Worm (Caenorhabditis elegans) whole organism, L4 larva: ENCODE data around the gene T01E8.8.

ENCODE experiments used
- F26F4.8 ChIP-seq: fragments of 200-800 bp; sonication (Bioruptor generic); conservative IDR thresholded peaks from 2 replicates; pipeline ENCODE4 v1.3.6; 2022; ENCODE audit warnings: missing genetic modification characterization, missing compliant biosample characterization
- aly-2 ChIP-seq: sonication (generic microtip); optimal IDR thresholded peaks from 2 replicates; lab custom pipeline; 2018; ENCODE audit warnings: missing biosample characterization, missing genetic modification characterization
- ceh-32 ChIP-seq: sonication (generic microtip); optimal IDR thresholded peaks from 2 replicates; lab custom pipeline; 2016; ENCODE audit warnings: mild to moderate bottlenecking, missing genetic modification characterization, missing compliant biosample characterization; ENCODE audit not compliant: poor library complexity
- ctbp-1 ChIP-seq: fragments of 200-800 bp; sonication (Bioruptor generic); IDR thresholded peaks from 2 replicates; pipeline ENCODE4 v1.3.6; 2022; ENCODE audit warnings: missing genetic modification reagents, missing genetic modification characterization, missing compliant biosample characterization
- dmd-6 ChIP-seq: fragments of 200-800 bp; sonication (Bioruptor generic); IDR thresholded peaks from 2 replicates; pipeline ENCODE4 v1.3.6; 2022; ENCODE audit warnings: missing genetic modification reagents, missing genetic modification characterization, missing compliant biosample characterization
- duxl-1 ChIP-seq: sonication (generic microtip); optimal IDR thresholded peaks from 2 replicates; lab custom pipeline; 2016; ENCODE audit warnings: mild to moderate bottlenecking, missing genetic modification characterization, moderate library complexity, missing compliant biosample characterization; ENCODE audit not compliant: poor library complexity
- fos-1 ChIP-seq: fragments of 150-350 bp; optimal IDR thresholded peaks from 2 replicates; lab custom pipeline; 2014; ENCODE audit warnings: missing biosample characterization, missing genetic modification characterization
- hlh-11 ChIP-seq: fragments of 200-800 bp; sonication (Bioruptor generic); optimal IDR thresholded peaks from 2 replicates; lab custom pipeline; 2018; ENCODE audit warnings: mild to moderate bottlenecking, missing genetic modification characterization, missing compliant biosample characterization
- lsy-2 ChIP-seq, 2 experiments: fragments of 150-350 bp in 1 of 2; sonication (generic microtip) in 1 of 2; optimal IDR thresholded peaks; 2 replicates each; lab custom pipeline; 2014 to 2017; ENCODE audit warnings: missing biosample characterization in 2 of 2, missing genetic modification characterization in 2 of 2
- mxl-2 ChIP-seq: fragments of 200-800 bp; sonication (Bioruptor generic); conservative IDR thresholded peaks from 2 replicates; pipeline ENCODE4 v1.3.6; 2022; ENCODE audit warnings: missing genetic modification reagents, missing genetic modification characterization, missing compliant biosample characterization
- nhr-25 ChIP-seq: sonication (generic microtip); optimal IDR thresholded peaks from 2 replicates; lab custom pipeline; 2017; ENCODE audit warnings: missing genetic modification characterization, mild to moderate bottlenecking, missing compliant biosample characterization, antibody characterized with exemption, moderate library complexity, borderline replicate concordance; ENCODE audit not compliant: insufficient read depth
- nhr-48 ChIP-seq: sonication (generic microtip); optimal IDR thresholded peaks from 2 replicates; lab custom pipeline; 2016; ENCODE audit warnings: mild to moderate bottlenecking, missing genetic modification characterization, missing compliant biosample characterization
- sdz-12 ChIP-seq: fragments of 200-800 bp; sonication (Bioruptor generic); optimal IDR thresholded peaks from 2 replicates; lab custom pipeline; 2018; ENCODE audit warnings: mild to moderate bottlenecking, missing genetic modification characterization, missing compliant biosample characterization
- unc-130 ChIP-seq: sonication (generic microtip); optimal IDR thresholded peaks from 2 replicates; lab custom pipeline; 2016; ENCODE audit warnings: missing genetic modification reagents, missing genetic modification characterization, missing compliant biosample characterization

DNA sequence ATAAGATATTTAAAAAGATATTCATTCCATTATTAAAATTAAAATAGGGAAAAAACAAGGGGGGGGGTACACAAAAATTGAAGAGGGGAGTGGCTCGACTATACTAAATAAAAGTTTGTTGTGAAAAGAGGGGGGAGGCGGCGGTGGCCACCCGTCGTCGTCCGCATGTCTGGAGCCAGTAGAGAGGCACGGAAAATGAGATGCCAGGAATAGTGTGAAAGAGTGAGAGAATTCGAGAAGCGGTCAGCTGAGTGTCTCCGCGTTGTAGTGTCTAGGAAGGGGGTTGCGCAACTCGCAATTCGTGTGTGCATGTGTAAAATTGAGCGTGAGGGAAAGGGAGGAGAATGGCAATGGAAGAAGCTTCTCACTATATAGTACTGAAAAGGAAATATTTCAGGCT lies 28.8 kb upstream of the T01E8.8 start:
- no peak for TF ChIP-seq aly-2
- TF ChIP-seq hlh-11 (tag; lab: Kevin White, UChicago): peak; percentile 59
- no peak for TF ChIP-seq nhr-25 (tag; lab: Kevin White, UChicago)
- no peak for TF ChIP-seq dmd-6
- no peak for TF ChIP-seq mxl-2 (GFP tag; lab: Robert Waterston, UW)
- no peak for TF ChIP-seq nhr-48 (tag; lab: Kevin White, UChicago)
- no peak for TF ChIP-seq unc-130 (GFP tag; lab: Kevin White, UChicago)
- no peak for TF ChIP-seq F26F4.8 (GFP tag; lab: Robert Waterston, UW)
- TF ChIP-seq duxl-1: no peak
- TF ChIP-seq sdz-12 (GFP tag; lab: Kevin White, UChicago): no peak
- peak in 1 of 2 experiments; percentile 9 for TF ChIP-seq lsy-2 (tag; optimal IDR thresholded peaks at IDR 0.05; lab: Kevin White, UChicago)
- no peak for TF ChIP-seq fos-1
- TF ChIP-seq ctbp-1 (GFP tag; lab: Robert Waterston, UW): no peak
- TF ChIP-seq ceh-32 (tag; lab: Kevin White, UChicago): no peak
